Worm (Caenorhabditis elegans) whole organism, late embryonic: ENCODE measurements around the gene ZK105.3.

Experiments
- C08G9.2 ChIP-seq: sonication (generic microtip); optimal IDR thresholded peaks from 2 replicates; lab custom pipeline; 2016; ENCODE audit warnings: mild to moderate bottlenecking, missing genetic modification characterization, moderate library complexity, missing compliant biosample characterization
- C38D4.7 ChIP-seq: fragments of 200-800 bp; sonication (Bioruptor generic); optimal IDR thresholded peaks from 2 replicates; lab custom pipeline; 2018; ENCODE audit warnings: mild to moderate bottlenecking, missing genetic modification characterization, moderate library complexity, missing compliant biosample characterization
- F13H6.1 ChIP-seq: sonication (generic microtip); optimal IDR thresholded peaks from 2 replicates; lab custom pipeline; 2016; ENCODE audit warnings: missing genetic modification characterization, missing compliant biosample characterization
- K02D7.2 ChIP-seq: sonication (generic microtip); optimal IDR thresholded peaks from 2 replicates; lab custom pipeline; 2017; ENCODE audit warnings: mild to moderate bottlenecking, missing genetic modification characterization, missing compliant biosample characterization
- K09A11.1 ChIP-seq: sonication (generic microtip); optimal IDR thresholded peaks from 2 replicates; lab custom pipeline; 2017; ENCODE audit warnings: antibody characterized with exemption, mild to moderate bottlenecking, missing genetic modification characterization, missing compliant biosample characterization; ENCODE audit not compliant: insufficient read depth
- Y22D7AL.16 ChIP-seq: sonication (generic microtip); optimal IDR thresholded peaks from 2 replicates; lab custom pipeline; 2016; ENCODE audit warnings: missing genetic modification characterization, missing compliant biosample characterization
- ama-1 ChIP-seq: fragments of 150-350 bp; optimal IDR thresholded peaks from 2 replicates; lab custom pipeline; 2014
- ceh-19 ChIP-seq: fragments of 200-800 bp; sonication (Bioruptor generic); optimal IDR thresholded peaks from 2 replicates; lab custom pipeline; 2018; ENCODE audit warnings: mild to moderate bottlenecking, missing genetic modification characterization, missing compliant biosample characterization
- ceh-2 ChIP-seq: sonication (generic microtip); optimal IDR thresholded peaks from 2 replicates; lab custom pipeline; 2016; ENCODE audit warnings: missing genotype, missing genetic modification characterization, missing compliant biosample characterization
- ceh-22 ChIP-seq: sonication (generic microtip); optimal IDR thresholded peaks from 2 replicates; lab custom pipeline; 2017; ENCODE audit warnings: missing biosample characterization, missing genetic modification characterization
- ceh-24 ChIP-seq: sonication (generic microtip); optimal IDR thresholded peaks from 2 replicates; lab custom pipeline; 2016; ENCODE audit warnings: mild to moderate bottlenecking, missing genetic modification characterization, missing compliant biosample characterization
- ceh-31 ChIP-seq: sonication (generic microtip); optimal IDR thresholded peaks from 2 replicates; lab custom pipeline; 2016; ENCODE audit warnings: missing genetic modification characterization, missing compliant biosample characterization
- ceh-34 ChIP-seq: sonication (generic microtip); optimal IDR thresholded peaks from 2 replicates; lab custom pipeline; 2016; ENCODE audit warnings: mild to moderate bottlenecking, missing genetic modification characterization, missing compliant biosample characterization
- ceh-9 ChIP-seq: sonication (generic microtip); optimal IDR thresholded peaks from 2 replicates; lab custom pipeline; 2016; ENCODE audit warnings: mild to moderate bottlenecking, missing genetic modification characterization, inconsistent platforms, missing compliant biosample characterization
- dve-1 ChIP-seq: sonication (generic microtip); optimal IDR thresholded peaks from 2 replicates; lab custom pipeline; 2017; ENCODE audit warnings: antibody characterized with exemption, mild to moderate bottlenecking, missing genetic modification characterization, missing compliant biosample characterization
- elt-2 ChIP-seq: sonication (generic microtip); optimal IDR thresholded peaks from 2 replicates; lab custom pipeline; 2016; ENCODE audit warnings: missing genetic modification reagents, missing genetic modification characterization, missing compliant biosample characterization
- elt-4 ChIP-seq: sonication (generic microtip); optimal IDR thresholded peaks from 2 replicates; lab custom pipeline; 2016; ENCODE audit warnings: missing genetic modification characterization, missing compliant biosample characterization
- ets-4 ChIP-seq: sonication (generic microtip); optimal IDR thresholded peaks from 2 replicates; lab custom pipeline; 2016; ENCODE audit warnings: missing genetic modification characterization, missing compliant biosample characterization
- gmeb-2 ChIP-seq: sonication (generic microtip); optimal IDR thresholded peaks from 2 replicates; lab custom pipeline; 2016; ENCODE audit warnings: missing genetic modification characterization, inconsistent platforms, missing compliant biosample characterization
- hlh-13 ChIP-seq: fragments of 200-800 bp; sonication (Bioruptor generic); optimal IDR thresholded peaks from 2 replicates; lab custom pipeline; 2018; ENCODE audit warnings: mild to moderate bottlenecking, missing genetic modification characterization, missing compliant biosample characterization
- hlh-30 ChIP-seq: sonication (generic microtip); optimal IDR thresholded peaks from 2 replicates; lab custom pipeline; 2017; ENCODE audit warnings: antibody characterized with exemption, missing genetic modification characterization, missing compliant biosample characterization; ENCODE audit not compliant: insufficient read depth
- hlh-8 ChIP-seq: sonication (generic microtip); optimal IDR thresholded peaks from 2 replicates; lab custom pipeline; 2016; ENCODE audit warnings: missing genotype, missing genetic modification characterization, missing compliant biosample characterization
- lim-6 ChIP-seq: sonication (generic microtip); optimal IDR thresholded peaks from 2 replicates; lab custom pipeline; 2016; ENCODE audit warnings: missing genetic modification characterization, missing compliant biosample characterization
- lin-11 ChIP-seq: fragments of 200-800 bp; sonication (Bioruptor generic); optimal IDR thresholded peaks from 2 replicates; lab custom pipeline; 2018; ENCODE audit warnings: mild to moderate bottlenecking, missing genetic modification characterization, missing compliant biosample characterization
- madf-2 ChIP-seq: sonication (generic microtip); optimal IDR thresholded peaks from 2 replicates; lab custom pipeline; 2017; ENCODE audit warnings: missing genetic modification characterization, missing compliant biosample characterization
- mec-3 ChIP-seq: sonication (generic microtip); optimal IDR thresholded peaks from 2 replicates; lab custom pipeline; 2016; ENCODE audit warnings: borderline replicate concordance, missing genetic modification characterization, missing compliant biosample characterization
- nhr-11 ChIP-seq: fragments of 150-350 bp; optimal IDR thresholded peaks from 2 replicates; lab custom pipeline; 2014; ENCODE audit warnings: missing biosample characterization, missing genetic modification characterization
- nhr-232 ChIP-seq: sonication (generic microtip); optimal IDR thresholded peaks from 2 replicates; lab custom pipeline; 2016; ENCODE audit warnings: missing genetic modification characterization, missing compliant biosample characterization
- pax-1 ChIP-seq: fragments of 150-350 bp; optimal IDR thresholded peaks from 2 replicates; lab custom pipeline; 2014; ENCODE audit warnings: missing biosample characterization, missing genetic modification characterization
- pha-4 ChIP-seq: fragments of 150-350 bp; optimal IDR thresholded peaks from 2 replicates; lab custom pipeline; 2018; ENCODE audit warnings: missing biosample characterization, missing genetic modification reagents, missing genetic modification characterization
- pros-1 ChIP-seq: fragments of 150-350 bp; optimal IDR thresholded peaks from 2 replicates; lab custom pipeline; 2014; ENCODE audit warnings: missing biosample characterization, missing genetic modification reagents, missing genetic modification characterization
- sdc-2 ChIP-seq: sonication (generic microtip); optimal IDR thresholded peaks from 2 replicates; lab custom pipeline; 2016; ENCODE audit warnings: missing genotype, missing genetic modification characterization, missing compliant biosample characterization
- sox-2 ChIP-seq: fragments of 200-800 bp; sonication (Bioruptor generic); IDR thresholded peaks from 2 replicates; pipeline ENCODE4 v1.3.6; 2022; ENCODE audit warnings: missing genetic modification reagents, missing genetic modification characterization, missing compliant biosample characterization
- tbx-2 ChIP-seq: sonication (generic microtip); optimal IDR thresholded peaks from 2 replicates; lab custom pipeline; 2016; ENCODE audit warnings: missing genetic modification characterization, missing compliant biosample characterization
- tbx-7 ChIP-seq: sonication (generic microtip); optimal IDR thresholded peaks from 2 replicates; lab custom pipeline; 2016; ENCODE audit warnings: missing genotype, missing genetic modification characterization, missing compliant biosample characterization
- ttx-3 ChIP-seq: sonication (generic microtip); optimal IDR thresholded peaks from 2 replicates; lab custom pipeline; 2016; ENCODE audit warnings: missing genetic modification reagents, missing genetic modification characterization, missing compliant biosample characterization
- unc-42 ChIP-seq: sonication (generic microtip); optimal IDR thresholded peaks from 2 replicates; lab custom pipeline; 2016; ENCODE audit warnings: missing genotype, missing genetic modification characterization, missing compliant biosample characterization
- unc-55 ChIP-seq: sonication (generic microtip); optimal IDR thresholded peaks from 2 replicates; lab custom pipeline; 2017; ENCODE audit warnings: missing biosample characterization, missing genetic modification reagents, missing genetic modification characterization
- unc-86 ChIP-seq: sonication (generic microtip); optimal IDR thresholded peaks from 2 replicates; lab custom pipeline; 2016; ENCODE audit warnings: missing genetic modification characterization, missing compliant biosample characterization
- zip-5 ChIP-seq: sonication (generic microtip); optimal IDR thresholded peaks from 2 replicates; lab custom pipeline; 2016; ENCODE audit warnings: missing genetic modification characterization, missing compliant biosample characterization
- ztf-16 ChIP-seq: sonication (generic microtip); optimal IDR thresholded peaks from 2 replicates; lab custom pipeline; 2017; ENCODE audit warnings: missing genetic modification characterization, missing compliant biosample characterization

Gene ZK105.3

DNA sequence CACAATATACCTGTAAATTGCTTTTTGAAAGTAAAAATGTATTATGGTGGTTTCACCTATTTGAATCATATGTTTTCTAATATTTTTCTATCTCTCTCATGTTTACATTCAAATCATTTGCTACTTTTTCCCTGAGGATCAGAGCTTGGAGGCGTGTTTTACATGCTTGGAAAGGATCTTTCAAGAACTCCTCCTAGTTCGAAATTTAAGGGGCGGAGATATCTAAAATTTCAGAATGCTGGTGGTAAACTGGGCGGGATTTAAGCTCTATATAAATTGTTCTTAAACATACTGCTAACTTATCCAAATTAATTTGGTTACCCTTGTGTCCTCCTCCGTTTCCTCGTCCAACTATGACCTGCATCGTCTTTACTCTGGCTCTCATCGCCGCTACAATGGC, 29.0 kb upstream of the ZK105.3 start, which contains the start of gene C12D5.5:
Gene C12D5.5, plus strand, starts transcription at position 301 of the 400 bp plus-strand sequence.
- TF ChIP-seq hlh-30 (no peak), unc-55 (GFP tag; lab: Kevin White, UChicago) (no peak), ets-4 (tag; lab: Kevin White, UChicago) (no peak), lim-6 (no peak), ttx-3 (tag; lab: Kevin White, UChicago) (no peak), ceh-2 (no peak), C08G9.2 (tag; lab: Kevin White, UChicago) (no peak), tbx-2 (tag; lab: Kevin White, UChicago) (no peak), elt-2 (tag; lab: Kevin White, UChicago) (no peak)
- TF ChIP-seq, all 69 proteins: peak for 0

DNA sequence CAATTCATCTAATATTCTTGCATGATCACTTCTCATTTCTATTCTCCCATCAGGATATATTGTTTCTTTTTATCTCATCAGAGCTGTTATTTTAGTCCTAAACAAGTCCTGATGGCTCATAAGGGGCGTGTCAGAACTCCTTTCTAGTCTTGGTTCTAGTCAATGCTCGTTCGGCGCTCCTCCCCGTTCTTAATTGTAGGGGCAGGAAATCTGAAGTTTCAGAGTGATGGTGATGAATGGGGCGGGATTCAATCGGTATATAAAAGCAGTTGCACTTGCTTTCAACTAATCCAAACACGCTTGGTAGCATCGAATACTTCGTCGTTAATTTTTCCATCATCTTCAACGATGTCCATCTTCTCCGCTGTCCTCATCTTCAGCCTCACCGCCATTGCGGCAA, 24.7 kb upstream of the ZK105.3 start, which contains the start of gene C12D5.4:
Gene C12D5.4, plus strand, starts transcription at position 301 of the 400 bp plus-strand sequence.
- TF ChIP-seq hlh-30 (no peak), lin-11 (tag; lab: Kevin White, UChicago) (no peak), ttx-3 (tag; lab: Kevin White, UChicago) (no peak), K02D7.2 (tag; lab: Kevin White, UChicago) (no peak), sdc-2 (tag; lab: Kevin White, UChicago) (no peak), ets-4 (tag; lab: Kevin White, UChicago) (no peak), hlh-8 (tag; lab: Kevin White, UChicago) (no peak), hlh-13 (GFP tag; lab: Kevin White, UChicago) (no peak), tbx-2 (tag; lab: Kevin White, UChicago) (no peak), ama-1 (lab: Kevin White, UChicago) (no peak), dve-1 (tag; lab: Kevin White, UChicago) (no peak), ceh-9 (no peak), ceh-19 (GFP tag; lab: Kevin White, UChicago) (no peak), C08G9.2 (tag; lab: Kevin White, UChicago) (no peak)
- TF ChIP-seq, all 69 proteins: peak for 0

DNA sequence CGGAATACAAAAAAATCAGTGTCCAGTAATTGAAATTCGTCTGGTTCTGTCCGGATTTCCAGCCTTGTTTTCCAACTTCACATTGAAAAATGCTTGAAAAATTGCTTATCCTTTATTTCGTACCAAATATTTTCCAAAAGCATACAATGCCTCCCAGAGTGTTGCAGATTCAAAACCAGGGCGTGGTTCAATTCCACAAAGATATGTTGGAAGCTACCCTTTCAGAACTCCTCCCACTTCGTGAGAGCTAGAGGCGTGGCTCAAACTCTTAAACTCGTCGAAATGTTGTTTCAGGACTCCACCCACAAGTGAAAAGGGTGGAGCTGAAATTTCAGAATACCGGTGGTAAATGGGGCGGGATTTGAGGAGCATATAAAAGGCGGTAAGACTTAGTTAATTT, 21.0 kb upstream of the ZK105.3 start, which contains the start of gene C12D5.3:
Gene C12D5.3, plus strand, starts transcription at position 301 of the 400 bp plus-strand sequence.
- TF ChIP-seq madf-2 (no peak), ceh-24 (tag; lab: Kevin White, UChicago) (no peak), tbx-7 (tag; lab: Kevin White, UChicago) (no peak), hlh-30 (no peak), ceh-34 (tag; lab: Kevin White, UChicago) (no peak)

DNA sequence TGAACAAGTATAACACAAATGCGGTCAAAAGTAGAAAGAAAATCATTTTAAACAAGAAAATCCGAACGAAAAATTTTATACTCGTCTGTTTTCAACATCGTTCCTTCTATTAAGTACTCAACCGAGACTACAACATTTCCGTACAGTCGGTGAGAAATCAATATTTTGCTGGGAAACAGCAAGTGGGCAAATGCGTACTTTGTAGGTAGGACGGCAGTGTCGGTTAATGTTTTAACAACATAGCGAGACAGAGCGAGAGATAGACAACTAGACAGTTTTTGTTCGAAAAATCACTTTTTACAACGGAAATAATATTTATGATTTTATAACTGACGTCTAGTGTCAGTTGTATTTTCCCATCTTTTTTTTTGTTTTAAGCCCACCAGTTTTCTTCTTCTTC, 15.6 kb upstream of the ZK105.3 start, which contains the start of gene cyp-33A1:
Gene cyp-33A1, minus strand, starts transcription at position 72 of the 400 bp plus-strand sequence.
- TF ChIP-seq gmeb-2 = no peak
- no peak for TF ChIP-seq ttx-3 (tag; lab: Kevin White, UChicago)
- TF ChIP-seq C38D4.7 (GFP tag; lab: Kevin White, UChicago) = no peak
- no peak for TF ChIP-seq ceh-34 (tag; lab: Kevin White, UChicago)
- no peak for TF ChIP-seq nhr-232 (tag; lab: Kevin White, UChicago)
- TF ChIP-seq ceh-24 (tag; lab: Kevin White, UChicago) = no peak
- no peak for TF ChIP-seq ceh-22 (tag; lab: Kevin White, UChicago)
- TF ChIP-seq K02D7.2 (tag; lab: Kevin White, UChicago) = no peak
- no peak for TF ChIP-seq nhr-11 (tag; lab: Kevin White, UChicago)
- TF ChIP-seq unc-55 (GFP tag; lab: Kevin White, UChicago) = no peak
- no peak for TF ChIP-seq hlh-8 (tag; lab: Kevin White, UChicago)
- no peak for TF ChIP-seq zip-5 (tag; lab: Kevin White, UChicago)

DNA sequence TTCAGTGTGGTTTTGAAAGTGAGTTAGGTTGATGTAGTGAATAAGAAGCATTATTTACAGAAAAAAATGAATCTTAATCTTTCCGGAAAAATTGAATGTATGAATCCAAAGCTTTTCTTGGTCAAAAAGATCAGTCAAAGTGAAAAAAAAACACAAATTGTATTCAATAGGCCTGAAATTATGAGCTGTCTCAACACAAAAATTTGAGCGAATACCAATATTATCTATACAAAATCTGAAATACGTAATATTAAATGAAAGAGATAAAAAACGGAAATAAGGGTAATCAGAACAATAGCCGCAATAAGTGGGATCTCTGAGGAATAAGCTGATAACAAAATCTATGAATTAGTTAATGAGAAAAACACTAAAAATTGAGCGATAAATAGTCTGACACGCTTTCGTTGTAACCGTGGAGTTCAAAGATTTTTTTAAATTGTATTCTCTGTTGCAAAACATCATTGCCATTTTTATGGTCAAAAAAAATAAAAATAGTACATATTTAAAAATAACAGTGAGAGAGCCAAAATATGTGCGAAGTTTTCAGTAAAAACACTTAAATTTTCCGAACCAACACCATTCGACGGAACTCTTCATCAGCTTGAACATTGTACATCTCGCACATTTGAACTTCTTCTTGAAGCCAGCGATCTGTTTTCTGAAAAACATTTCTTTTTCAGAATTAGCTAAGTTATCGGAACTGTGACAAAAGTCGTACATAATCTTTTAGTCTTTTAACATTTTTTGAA, 12.9 kb upstream of the ZK105.3 start, which contains the start of gene sre-11:
Gene sre-11, minus strand, starts transcription at position 51 of the 749 bp plus-strand sequence.
- TF ChIP-seq K09A11.1 (tag; lab: Kevin White, UChicago) (no peak), mec-3 (tag; lab: Kevin White, UChicago) (no peak), sox-2 (GFP tag; lab: Robert Waterston, UW) (no peak), C08G9.2 (tag; lab: Kevin White, UChicago) (no peak), ceh-31 (tag; lab: Kevin White, UChicago) (no peak), Y22D7AL.16 (tag; lab: Kevin White, UChicago) (no peak), elt-2 (tag; lab: Kevin White, UChicago) (no peak), lim-6 (no peak), ceh-2 (no peak), pax-1 (tag; lab: Kevin White, UChicago) (no peak), gmeb-2 (no peak), pros-1 (tag; lab: Kevin White, UChicago) (no peak), F13H6.1 (tag; lab: Kevin White, UChicago) (no peak), unc-86 (tag; lab: Kevin White, UChicago) (no peak), unc-42 (tag; lab: Kevin White, UChicago) (no peak), zip-5 (tag; lab: Kevin White, UChicago) (no peak), ztf-16 (tag; lab: Kevin White, UChicago) (no peak), elt-4 (tag; lab: Kevin White, UChicago) (no peak), pha-4 (tag; lab: Kevin White, UChicago) (no peak)
